Worm (Caenorhabditis elegans) whole organism, L4/young adult: ENCODE results near the gene mig-39.

Experiments
- dao-5 ChIP-seq: sonication (generic microtip); optimal IDR thresholded peaks from 2 replicates; lab custom pipeline; 2016; ENCODE audit warnings: missing genotype, missing genetic modification characterization, moderate library complexity, missing compliant biosample characterization
- him-1 ChIP-seq: sonication (generic microtip); optimal IDR thresholded peaks from 2 replicates; lab custom pipeline; 2016; ENCODE audit warnings: missing genotype, missing genetic modification reagents, missing genetic modification characterization, missing compliant biosample characterization

ce11 chrIII:8457605-8458004 is 9.2 kb upstream of the mig-39 start:
- TF ChIP-seq him-1 (tag; lab: Kevin White, UChicago): no peak
- no peak for TF ChIP-seq dao-5 (tag; lab: Kevin White, UChicago)
